Fruit fly (Drosophila melanogaster) whole organism, embryonic: ENCODE measurements around the gene CRAT.

Experiments used
- Awh ChIP-seq: fragments of 200-800 bp; sonication (Bioruptor generic); IDR thresholded peaks from 2 replicates; pipeline ENCODE4, ENCODE4 v1.3.6; 2022; ENCODE audit warnings: missing biosample characterization, missing genetic modification characterization
- BEAF-32 ChIP-seq: fragments of 200-800 bp; sonication (Bioruptor generic); optimal IDR thresholded peaks from 3 replicates; lab custom pipeline; 2017; ENCODE audit warnings: missing biosample characterization, missing genetic modification characterization, mild to moderate bottlenecking, moderate library complexity, missing genetic modification reagents
- CG10267 ChIP-seq: fragments of 200-800 bp; sonication (Bioruptor generic); optimal IDR thresholded peaks from 2 replicates; lab custom pipeline; 2018; ENCODE audit warnings: missing biosample characterization, mild to moderate bottlenecking, missing genetic modification characterization, moderate library complexity
- CG11696 ChIP-seq: fragments of 200-800 bp; sonication (Bioruptor generic); IDR thresholded peaks from 2 replicates; pipeline ENCODE4 v1.3.6; 2022; ENCODE audit warnings: missing biosample characterization, missing genetic modification characterization
- CG12744 ChIP-seq: fragments of 200-800 bp; sonication (Bioruptor generic); optimal IDR thresholded peaks from 2 replicates; lab custom pipeline; 2016; ENCODE audit warnings: missing biosample characterization, missing genetic modification characterization
- CG13123 ChIP-seq: fragments of 200-800 bp; sonication (Bioruptor generic); optimal IDR thresholded peaks from 2 replicates; lab custom pipeline; 2016; ENCODE audit warnings: missing biosample characterization, missing genetic modification characterization
- CG14014 ChIP-seq: fragments of 200-800 bp; sonication (Bioruptor generic); IDR thresholded peaks from 2 replicates; pipeline ENCODE4 v1.3.6; 2022; ENCODE audit warnings: missing biosample characterization, missing genetic modification characterization
- CG14860 ChIP-seq: fragments of 200-800 bp; sonication (Bioruptor generic); IDR thresholded peaks from 3 replicates; pipeline ENCODE4 v1.3.6; 2022; ENCODE audit warnings: missing biosample characterization, missing genetic modification characterization; ENCODE audit not compliant: partially characterized antibody
- CG15601 ChIP-seq: fragments of 200-800 bp; sonication (Bioruptor generic); optimal IDR thresholded peaks from 3 replicates; lab custom pipeline; 2019; ENCODE audit warnings: missing biosample characterization, mild to moderate bottlenecking, missing genetic modification characterization, moderate library complexity
- CG15696 ChIP-seq: fragments of 200-800 bp; sonication (Bioruptor generic); optimal IDR thresholded peaks from 2 replicates; lab custom pipeline; 2019; ENCODE audit warnings: missing biosample characterization, mild to moderate bottlenecking, missing genetic modification characterization, moderate library complexity
- CG17612 ChIP-seq: fragments of 200-800 bp; sonication (Bioruptor generic); IDR thresholded peaks from 2 replicates; pipeline ENCODE4 v1.3.6; 2022; ENCODE audit warnings: missing biosample characterization, missing genetic modification characterization
- CG17912 ChIP-seq: fragments of 200-800 bp; sonication (Bioruptor generic); optimal IDR thresholded peaks from 2 replicates; lab custom pipeline; 2018; ENCODE audit warnings: missing biosample characterization, mild to moderate bottlenecking, missing genetic modification characterization
- CG18262 ChIP-seq: fragments of 200-800 bp; optimal IDR thresholded peaks from 3 replicates; lab custom pipeline; 2019; ENCODE audit warnings: missing biosample characterization, mild to moderate bottlenecking, missing genetic modification characterization, moderate library complexity
- CG1832 ChIP-seq: fragments of 200-800 bp; sonication (Bioruptor generic); optimal IDR thresholded peaks from 2 replicates; lab custom pipeline; 2017; ENCODE audit warnings: missing biosample characterization, mild to moderate bottlenecking, missing genetic modification characterization, inconsistent platforms
- CG18599 ChIP-seq: fragments of 200-800 bp; sonication (Bioruptor generic); optimal IDR thresholded peaks from 3 replicates; lab custom pipeline; 2017; ENCODE audit warnings: missing biosample characterization, missing genetic modification characterization, mild to moderate bottlenecking, moderate library complexity, missing genetic modification reagents
- CG32532 ChIP-seq: fragments of 200-800 bp; sonication (Bioruptor generic); IDR thresholded peaks from 2 replicates; pipeline ENCODE4 v1.3.6; 2022; ENCODE audit warnings: missing biosample characterization, missing genetic modification characterization
- CG33213 ChIP-seq: fragments of 200-800 bp; sonication (Bioruptor generic); optimal IDR thresholded peaks from 3 replicates; lab custom pipeline; 2016; ENCODE audit warnings: missing biosample characterization, missing genetic modification characterization
- CG34422 ChIP-seq: fragments of 200-800 bp; sonication (Bioruptor generic); IDR thresholded peaks from 3 replicates; pipeline ENCODE4 v1.3.6; 2022; ENCODE audit warnings: missing biosample characterization, missing genetic modification characterization
- CG43689 ChIP-seq: fragments of 200-800 bp; sonication (Bioruptor generic); IDR thresholded peaks from 2 replicates; pipeline ENCODE4 v1.3.6; 2022; ENCODE audit warnings: missing biosample characterization, missing genetic modification characterization
- CG4820 ChIP-seq: fragments of 200-800 bp; sonication (Bioruptor generic); optimal IDR thresholded peaks from 3 replicates; lab custom pipeline; 2016; ENCODE audit warnings: missing biosample characterization, missing genetic modification characterization
- CG7357 ChIP-seq: fragments of 200-800 bp; sonication (Bioruptor generic); IDR thresholded peaks from 3 replicates; pipeline ENCODE4 v1.3.6; 2022; ENCODE audit warnings: missing biosample characterization, missing genetic modification characterization
- CG7839 ChIP-seq: fragments of 200-800 bp; sonication (Bioruptor generic); optimal IDR thresholded peaks from 3 replicates; lab custom pipeline; 2018; ENCODE audit warnings: missing biosample characterization, mild to moderate bottlenecking, missing genetic modification characterization, moderate library complexity
- CG9437 ChIP-seq: fragments of 200-800 bp; sonication (Bioruptor generic); optimal IDR thresholded peaks from 2 replicates; lab custom pipeline; 2018; ENCODE audit warnings: missing biosample characterization, mild to moderate bottlenecking, missing genetic modification characterization
- CHES-1-like ChIP-seq: fragments of 200-800 bp; sonication (Bioruptor generic); optimal IDR thresholded peaks from 2 replicates; lab custom pipeline; 2016; ENCODE audit warnings: missing biosample characterization, missing genetic modification characterization
- Dek ChIP-seq: fragments of 200-800 bp; sonication (Bioruptor generic); optimal IDR thresholded peaks from 3 replicates; lab custom pipeline; 2019; ENCODE audit warnings: missing biosample characterization, mild to moderate bottlenecking, missing genetic modification characterization, moderate library complexity
- Dfd ChIP-seq, 2 experiments: fragments of >200 bp; optimal IDR thresholded peaks; 2 replicates each; lab custom pipeline; 2017; ENCODE audit warnings: missing biosample characterization in 2 of 2, missing genetic modification characterization in 2 of 2
- Doc3 ChIP-seq: fragments of 200-800 bp; sonication (Bioruptor generic); IDR thresholded peaks from 3 replicates; pipeline ENCODE4 v1.3.6; 2022; ENCODE audit warnings: missing biosample characterization, missing genetic modification characterization; ENCODE audit not compliant: partially characterized antibody
- GATAe ChIP-seq: fragments of 200-800 bp; sonication (Bioruptor generic); conservative IDR thresholded peaks from 2 replicates; pipeline ENCODE4 v1.3.6; 2022; ENCODE audit warnings: missing biosample characterization, missing genetic modification characterization
- HLH54F ChIP-seq: fragments of 200-800 bp; sonication (Bioruptor generic); optimal IDR thresholded peaks from 3 replicates; lab custom pipeline; 2016; ENCODE audit warnings: missing biosample characterization, missing genetic modification characterization
- Lhr ChIP-seq: fragments of 200-800 bp; sonication (Bioruptor generic); optimal IDR thresholded peaks from 3 replicates; lab custom pipeline; 2017; ENCODE audit warnings: mild to moderate bottlenecking, missing biosample characterization, missing genetic modification reagents, missing genetic modification characterization
- NC2α ChIP-seq: fragments of 200-800 bp; sonication (Bioruptor generic); optimal IDR thresholded peaks from 2 replicates; lab custom pipeline; 2016; ENCODE audit warnings: missing biosample characterization, missing genetic modification characterization
- NFAT ChIP-seq: fragments of 200-800 bp; sonication (Bioruptor generic); IDR thresholded peaks from 2 replicates; pipeline ENCODE4 v1.3.6; 2022; ENCODE audit warnings: missing biosample characterization, missing genetic modification characterization
- Poxn ChIP-seq: fragments of 200-800 bp; sonication (Bioruptor generic); IDR thresholded peaks from 2 replicates; pipeline ENCODE4 v1.3.6; 2022; ENCODE audit warnings: missing biosample characterization, missing genetic modification characterization
- Tbp ChIP-seq: fragments of >200 bp; optimal IDR thresholded peaks from 2 replicates; lab custom pipeline; 2018; ENCODE audit warnings: missing biosample characterization, missing genetic modification characterization
- YL-1 ChIP-seq: fragments of 200-800 bp; sonication (Bioruptor generic); optimal IDR thresholded peaks from 3 replicates; lab custom pipeline; 2017; ENCODE audit warnings: missing biosample characterization, mild to moderate bottlenecking, missing genetic modification characterization
- ac ChIP-seq: fragments of 200-800 bp; sonication (Bioruptor generic); optimal IDR thresholded peaks from 3 replicates; lab custom pipeline; 2017; ENCODE audit warnings: missing biosample characterization, mild to moderate bottlenecking, missing genetic modification characterization
- cato ChIP-seq: fragments of 200-800 bp; sonication (Bioruptor generic); optimal IDR thresholded peaks from 2 replicates; lab custom pipeline; 2016; ENCODE audit warnings: missing biosample characterization, missing genetic modification characterization, borderline replicate concordance
- dm ChIP-seq: fragments of 200-800 bp; sonication (Bioruptor generic); optimal IDR thresholded peaks from 3 replicates; lab custom pipeline; 2016; ENCODE audit warnings: missing biosample characterization, missing genetic modification characterization
- exex ChIP-seq: fragments of 200-800 bp; sonication (Bioruptor generic); optimal IDR thresholded peaks from 4 replicates; lab custom pipeline; 2018; ENCODE audit warnings: missing biosample characterization, mild to moderate bottlenecking, missing genetic modification characterization, moderate library complexity
- gsb-n ChIP-seq: fragments of 200-800 bp; sonication (Bioruptor generic); optimal IDR thresholded peaks from 3 replicates; lab custom pipeline; 2018; ENCODE audit warnings: missing biosample characterization, mild to moderate bottlenecking, missing genetic modification characterization
- klu ChIP-seq: fragments of 200-800 bp; sonication (Bioruptor generic); IDR thresholded peaks from 2 replicates; pipeline ENCODE4 v1.3.6; 2022; ENCODE audit warnings: missing biosample characterization, missing genetic modification characterization
- lab ChIP-seq: fragments of 200-800 bp; sonication (Bioruptor generic); optimal IDR thresholded peaks from 3 replicates; lab custom pipeline; 2017; ENCODE audit warnings: missing biosample characterization, missing genetic modification characterization, mild to moderate bottlenecking, moderate library complexity, missing genetic modification reagents
- p53 ChIP-seq: fragments of 200-800 bp; sonication (Bioruptor generic); optimal IDR thresholded peaks from 2 replicates; lab custom pipeline; 2016; ENCODE audit warnings: missing biosample characterization, missing genetic modification characterization
- pb ChIP-seq: fragments of 200-800 bp; sonication (Bioruptor generic); optimal IDR thresholded peaks from 3 replicates; lab custom pipeline; 2016; ENCODE audit warnings: missing biosample characterization, missing genetic modification characterization
- pita ChIP-seq: fragments of 200-800 bp; sonication (Bioruptor generic); optimal IDR thresholded peaks from 2 replicates; lab custom pipeline; 2017; ENCODE audit warnings: missing biosample characterization, mild to moderate bottlenecking, missing genetic modification characterization
- psq ChIP-seq: fragments of 200-800 bp; sonication (Bioruptor generic); optimal IDR thresholded peaks from 2 replicates; lab custom pipeline; 2017; ENCODE audit warnings: missing biosample characterization, missing genetic modification characterization
- pzg ChIP-seq: fragments of 200-800 bp; sonication (Bioruptor generic); optimal IDR thresholded peaks from 3 replicates; lab custom pipeline; 2018; ENCODE audit warnings: missing biosample characterization, mild to moderate bottlenecking, missing genetic modification characterization, moderate library complexity
- sens ChIP-seq: fragments of 200-800 bp; sonication (Bioruptor generic); peaks from one replicate; lab custom pipeline; 2016; ENCODE audit warnings: missing biosample characterization, missing genetic modification characterization
- sim ChIP-seq: fragments of 200-800 bp; sonication (Bioruptor generic); IDR thresholded peaks from 2 replicates; pipeline ENCODE4 v1.3.6; 2022; ENCODE audit warnings: missing biosample characterization, missing genetic modification characterization
- ssp ChIP-seq: fragments of 200-800 bp; sonication (Bioruptor generic); IDR thresholded peaks from 2 replicates; pipeline ENCODE4 v1.3.6; 2022; ENCODE audit warnings: missing biosample characterization, missing genetic modification characterization
- tx ChIP-seq: fragments of 200-800 bp; sonication (Bioruptor generic); optimal IDR thresholded peaks from 2 replicates; lab custom pipeline; 2016; ENCODE audit warnings: missing biosample characterization, missing genetic modification characterization
- wek ChIP-seq: fragments of 200-800 bp; sonication (Bioruptor generic); optimal IDR thresholded peaks from 3 replicates; lab custom pipeline; 2018; ENCODE audit warnings: missing biosample characterization, mild to moderate bottlenecking, missing genetic modification characterization, moderate library complexity
- yki ChIP-seq: fragments of >200 bp; optimal IDR thresholded peaks from 3 replicates; lab custom pipeline; 2018

Gene CRAT

dm6 chr3R:6350755-6351154, 25.1 kb downstream of the CRAT start, which contains the start of gene Pak (continued):
- no peak for TF ChIP-seq lab (GFP tag; lab: Kevin White, UChicago)
- TF ChIP-seq yki (lab: Kevin White, UChicago), result no peak
- TF ChIP-seq sens, result peak; percentile 80
- TF ChIP-seq CG7357, result no peak
- no peak for TF ChIP-seq pita (GFP tag; lab: Kevin White, UChicago)
- TF ChIP-seq CG18599 (GFP tag; lab: Kevin White, UChicago), result no peak
- no peak for TF ChIP-seq sim (GFP tag; lab: Robert Waterston, UW)
- TF ChIP-seq Awh (GFP tag; lab: Robert Waterston, UW), result no peak
- no peak for TF ChIP-seq CG11696 (GFP tag; lab: Robert Waterston, UW)
- peak; percentile 27 for TF ChIP-seq CG10267
- peak; percentile 91 for TF ChIP-seq Doc3
- TF ChIP-seq CG9437 (GFP tag; lab: Kevin White, UChicago), result no peak
- TF ChIP-seq CG4820 (GFP tag; lab: Kevin White, UChicago), result no peak
- TF ChIP-seq GATAe (GFP tag; lab: Robert Waterston, UW), result no peak
- no peak for TF ChIP-seq CG7839
- TF ChIP-seq Lhr (GFP tag; lab: Kevin White, UChicago), result peak; percentile 48
- no peak for TF ChIP-seq CG18262
- no peak for TF ChIP-seq p53 (GFP tag; lab: Kevin White, UChicago)
- TF ChIP-seq dm (GFP tag; lab: Kevin White, UChicago), result peak; percentile 13
- peak; percentile 3 for TF ChIP-seq CG15601
- no peak for TF ChIP-seq ac (GFP tag; lab: Kevin White, UChicago)
- no peak for TF ChIP-seq pb
- no peak for TF ChIP-seq CG17612 (GFP tag; lab: Robert Waterston, UW)
- TF ChIP-seq CG12744, result no peak
- no peak for TF ChIP-seq CG32532 (GFP tag; lab: Robert Waterston, UW)
- no peak for TF ChIP-seq wek (GFP tag; lab: Kevin White, UChicago)
- no peak for TF ChIP-seq Poxn (GFP tag; lab: Robert Waterston, UW)
- no peak for TF ChIP-seq CG15696 (tag; lab: Kevin White, UChicago)
- no peak for TF ChIP-seq CG43689 (GFP tag; lab: Robert Waterston, UW)
- TF ChIP-seq Tbp (GFP tag; lab: Kevin White, UChicago), result no peak
- TF ChIP-seq Dek (tag; lab: Kevin White, UChicago), result no peak
- peak; percentile 95 for TF ChIP-seq BEAF-32
- no peak for TF ChIP-seq NC2α (GFP tag; lab: Kevin White, UChicago)
- TF ChIP-seq gsb-n, result no peak
- no peak for TF ChIP-seq tx
- TF ChIP-seq exex (tag; lab: Kevin White, UChicago), result no peak
- peak; percentile 86 for TF ChIP-seq CG14860 (GFP tag; lab: Robert Waterston, UW)
- TF ChIP-seq pzg (GFP tag; lab: Kevin White, UChicago), result peak; percentile 77
- TF ChIP-seq CG1832, result no peak
- TF ChIP-seq CG34422 (GFP tag; lab: Robert Waterston, UW), result no peak; the same call in 2 of the 3 replicates
- peak; percentile 15 for TF ChIP-seq YL-1 (GFP tag; lab: Kevin White, UChicago)
- peak; percentile 11 for TF ChIP-seq CHES-1-like
- no peak for TF ChIP-seq NFAT (GFP tag; lab: Robert Waterston, UW)
- no peak for TF ChIP-seq ssp (GFP tag; lab: Robert Waterston, UW)
- TF ChIP-seq CG33213 (GFP tag; lab: Kevin White, UChicago), result peak; percentile 45
- TF ChIP-seq psq, result no peak
- no peak for TF ChIP-seq CG14014
- TF ChIP-seq CG17912, result no peak
- no peak for TF ChIP-seq klu (GFP tag; lab: Robert Waterston, UW)
- no peak for TF ChIP-seq Dfd (GFP tag; optimal IDR thresholded peaks at IDR 0.05; lab: Kevin White, UChicago)
- TF ChIP-seq CG13123, result no peak
- no peak for TF ChIP-seq cato (GFP tag; lab: Kevin White, UChicago)
- TF ChIP-seq HLH54F (GFP tag; lab: Kevin White, UChicago), result no peak
